Worm (Caenorhabditis elegans): ENCODE measurements around the gene pept-2.

pept-2 gene

DNA sequence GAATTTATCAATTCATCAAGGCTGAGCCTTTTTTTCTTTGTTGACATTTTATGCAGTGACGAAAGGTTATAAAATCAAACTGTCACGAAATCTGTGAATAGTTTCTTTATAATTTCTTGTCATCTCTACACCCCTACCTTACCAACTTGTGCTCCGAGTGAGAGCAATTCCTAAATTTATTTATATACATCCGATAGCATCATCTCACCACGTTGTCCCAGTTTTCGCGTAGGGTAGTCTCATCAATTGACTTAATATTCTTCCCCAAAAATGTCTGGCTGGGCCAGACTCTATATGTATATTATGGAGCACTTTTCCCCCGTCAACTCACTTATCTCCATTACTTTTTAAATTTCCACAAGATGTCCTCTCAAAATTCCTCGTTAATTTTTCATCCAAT, 34.9 kb downstream of the pept-2 start:
- TF ChIP-seq ama-1 (optimal IDR thresholded peaks at IDR 0.05) (peak; percentile 32), sea-2 (GFP tag; optimal IDR thresholded peaks at IDR 0.05) (no peak), ceh-9 (tag; optimal IDR thresholded peaks at IDR 0.05) (no peak), lin-39 (tag; optimal IDR thresholded peaks at IDR 0.05) (no peak), unc-39 (tag; optimal IDR thresholded peaks at IDR 0.05) (no peak)

ce11 chrIV:10826029-10826428, 35.6 kb downstream of the pept-2 start:
- TF ChIP-seq hmg-11 (tag; optimal IDR thresholded peaks at IDR 0.05) = no peak
- TF ChIP-seq ama-1 (optimal IDR thresholded peaks at IDR 0.05) = no peak
- no peak for TF ChIP-seq snpc-4 (tag; optimal IDR thresholded peaks at IDR 0.05)
- TF ChIP-seq nhr-77 (tag; optimal IDR thresholded peaks at IDR 0.05) = no peak
- TF ChIP-seq R02D3.7 (tag; optimal IDR thresholded peaks at IDR 0.05) = no peak
- no peak for TF ChIP-seq ceh-16 (tag; optimal IDR thresholded peaks at IDR 0.05)
- peak; percentile 18 for TF ChIP-seq nhr-43 (tag; optimal IDR thresholded peaks at IDR 0.05; ENCODE audit: poor library complexity, severe bottlenecking)

ce11 chrIV:10828049-10828448, 37.6 kb downstream of the pept-2 start, which contains the start of gene npax-3:
npax-3 (minus strand) TSS chrIV:10828149.
- no peak for TF ChIP-seq mdl-1 (tag; optimal IDR thresholded peaks at IDR 0.05)
- no peak for TF ChIP-seq nhr-76 (tag; optimal IDR thresholded peaks at IDR 0.05)
- no peak for TF ChIP-seq zag-1 (tag; optimal IDR thresholded peaks at IDR 0.05)
- no peak for TF ChIP-seq mml-1 (tag; optimal IDR thresholded peaks at IDR 0.05)
- no peak for TF ChIP-seq fkh-10 (GFP tag; optimal IDR thresholded peaks at IDR 0.05)

DNA sequence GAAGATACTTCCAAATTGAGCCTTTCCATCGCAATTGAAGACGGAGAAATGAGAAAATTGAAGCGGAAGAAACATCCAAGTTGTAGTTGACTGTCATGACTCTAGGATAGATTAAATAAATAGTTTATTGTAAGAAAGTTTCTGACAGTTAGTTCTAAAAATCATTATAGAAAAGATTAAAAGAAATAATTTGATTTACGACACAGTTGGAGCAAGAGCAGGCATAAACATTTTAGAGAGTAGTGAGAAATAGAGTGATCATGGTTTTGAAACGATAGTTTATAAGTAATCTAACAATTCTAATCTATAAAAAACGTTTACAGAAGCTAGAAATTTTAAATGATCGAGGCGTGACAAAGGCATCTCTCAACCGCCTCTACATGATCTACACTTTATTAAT, 41.7 kb downstream of the pept-2 start, which contains the start of gene best-15:
Gene best-15 (minus strand): TSS at position 101 of the 400 bp plus-strand sequence.
- no peak for TF ChIP-seq egl-5 (tag; optimal IDR thresholded peaks at IDR 0.05)
- no peak for TF ChIP-seq nhr-77 (tag; optimal IDR thresholded peaks at IDR 0.05)
- no peak for TF ChIP-seq fkh-10 (GFP tag; optimal IDR thresholded peaks at IDR 0.05)
- no peak for TF ChIP-seq mml-1 (tag; optimal IDR thresholded peaks at IDR 0.05)
- TF ChIP-seq ztf-11 (tag; optimal IDR thresholded peaks at IDR 0.05) = no peak

- TF ChIP-seq nhr-12 (tag; optimal IDR thresholded peaks at IDR 0.05) (no peak), zag-1 (tag; optimal IDR thresholded peaks at IDR 0.05) (no peak), nhr-43 (tag; optimal IDR thresholded peaks at IDR 0.05; ENCODE audit: poor library complexity, severe bottlenecking) (no peak), hmg-11 (tag; optimal IDR thresholded peaks at IDR 0.05) (no peak), daf-12 (tag; optimal IDR thresholded peaks at IDR 0.05) (no peak), elt-2 (tag; optimal IDR thresholded peaks at IDR 0.05) (no peak), pha-4 (tag; optimal IDR thresholded peaks at IDR 0.05) (no peak), sea-2 (GFP tag; optimal IDR thresholded peaks at IDR 0.05) (no peak), snpc-4 (tag; optimal IDR thresholded peaks at IDR 0.05) (no peak), nhr-28 (tag; optimal IDR thresholded peaks at IDR 0.05) (no peak), nhr-67 (tag; optimal IDR thresholded peaks at IDR 0.05) (no peak), ztf-4 (tag; optimal IDR thresholded peaks at IDR 0.05) (no peak), ztf-11 (tag; optimal IDR thresholded peaks at IDR 0.05) (no peak), ceh-9 (tag; optimal IDR thresholded peaks at IDR 0.05) (no peak), ama-1 (optimal IDR thresholded peaks at IDR 0.05) (no peak), mml-1 (tag; optimal IDR thresholded peaks at IDR 0.05) (no peak), mdl-1 (tag; optimal IDR thresholded peaks at IDR 0.05) (no peak), lin-39 (tag; optimal IDR thresholded peaks at IDR 0.05) (no peak)
Measured at ce11 chrIV:10842232-10842631, 51.8 kb downstream of the pept-2 start.

- TF ChIP-seq nhr-12 (tag; optimal IDR thresholded peaks at IDR 0.05) (no peak), ama-1 (optimal IDR thresholded peaks at IDR 0.05) (no peak), fkh-10 (GFP tag; optimal IDR thresholded peaks at IDR 0.05) (no peak), elt-2 (tag; optimal IDR thresholded peaks at IDR 0.05) (peak; percentile 3), lin-15B (tag; optimal IDR thresholded peaks at IDR 0.05) (peak; percentile 33), tbx-2 (tag; optimal IDR thresholded peaks at IDR 0.05) (no peak), nfya-1 (tag; optimal IDR thresholded peaks at IDR 0.05; ENCODE audit: insufficient read depth) (peak; percentile 67), fos-1 (tag; optimal IDR thresholded peaks at IDR 0.05) (no peak), pha-4 (tag; optimal IDR thresholded peaks at IDR 0.05) (peak; percentile 66), hmg-11 (tag; optimal IDR thresholded peaks at IDR 0.05) (peak; percentile 46)
Measured at ce11 chrIV:10842705-10843364, 52.4 kb downstream of the pept-2 start, which contains the start of gene T11G6.5. T11G6.5 (minus strand) TSS chrIV:10842755.

Measured in whole organism, L3 larva.